Fruit fly (Drosophila melanogaster) whole organism, embryonic: ENCODE measurements around the gene CG13385.

Source experiments
- BtbVII ChIP-seq: fragments of 200-800 bp; sonication (Bioruptor generic); optimal IDR thresholded peaks from 3 replicates; lab custom pipeline; 2017; ENCODE audit warnings: missing biosample characterization, mild to moderate bottlenecking, missing genetic modification characterization
- CG10147 ChIP-seq: fragments of 200-800 bp; sonication (Bioruptor generic); optimal IDR thresholded peaks from 2 replicates; lab custom pipeline; 2019; ENCODE audit warnings: missing biosample characterization, mild to moderate bottlenecking, missing genetic modification characterization, moderate library complexity
- CG10543 ChIP-seq: fragments of 200-800 bp; sonication (Bioruptor generic); optimal IDR thresholded peaks from 3 replicates; lab custom pipeline; 2017; ENCODE audit warnings: missing biosample characterization, mild to moderate bottlenecking, missing genetic modification characterization, moderate library complexity
- CG11093 ChIP-seq: fragments of 200-800 bp; sonication (Bioruptor generic); IDR thresholded peaks from 3 replicates; pipeline ENCODE4 v1.3.6; 2022; ENCODE audit warnings: missing biosample characterization, missing genetic modification characterization
- CG13775 ChIP-seq: fragments of 200-800 bp; sonication (Bioruptor generic); optimal IDR thresholded peaks from 3 replicates; lab custom pipeline; 2017; ENCODE audit warnings: missing biosample characterization, mild to moderate bottlenecking, missing genetic modification characterization
- CG15479 ChIP-seq: fragments of 200-800 bp; sonication (Bioruptor generic); optimal IDR thresholded peaks from 3 replicates; lab custom pipeline; 2019; ENCODE audit warnings: missing biosample characterization, mild to moderate bottlenecking, missing genetic modification characterization, moderate library complexity
- CG18011 ChIP-seq: fragments of 200-800 bp; sonication (Bioruptor generic); optimal IDR thresholded peaks from 2 replicates; lab custom pipeline; 2017; ENCODE audit warnings: missing biosample characterization, missing genetic modification characterization, mild to moderate bottlenecking, moderate library complexity, missing genotype
- CG18599 ChIP-seq: fragments of 200-800 bp; sonication (Bioruptor generic); optimal IDR thresholded peaks from 3 replicates; lab custom pipeline; 2017; ENCODE audit warnings: missing biosample characterization, missing genetic modification characterization, mild to moderate bottlenecking, moderate library complexity, missing genetic modification reagents
- CG2120 ChIP-seq: fragments of 200-800 bp; sonication (Bioruptor generic); optimal IDR thresholded peaks from 3 replicates; lab custom pipeline; 2016; ENCODE audit warnings: missing biosample characterization, missing genetic modification characterization
- CG2202 ChIP-seq: fragments of 200-800 bp; sonication (Bioruptor generic); optimal IDR thresholded peaks from 2 replicates; lab custom pipeline; 2018; ENCODE audit warnings: missing biosample characterization, mild to moderate bottlenecking, missing genetic modification characterization
- CG30431 ChIP-seq: fragments of 200-800 bp; sonication (Bioruptor generic); optimal IDR thresholded peaks from 2 replicates; lab custom pipeline; 2017; ENCODE audit warnings: missing biosample characterization, missing genetic modification characterization
- CG32772 ChIP-seq: fragments of 200-800 bp; sonication (Bioruptor generic); IDR thresholded peaks from 2 replicates; pipeline ENCODE4 v1.3.6; 2022; ENCODE audit warnings: missing biosample characterization, missing genetic modification characterization
- CG34422 ChIP-seq: fragments of 200-800 bp; sonication (Bioruptor generic); IDR thresholded peaks from 3 replicates; pipeline ENCODE4 v1.3.6; 2022; ENCODE audit warnings: missing biosample characterization, missing genetic modification characterization
- CG4424 ChIP-seq: fragments of 200-800 bp; sonication (Bioruptor generic); optimal IDR thresholded peaks from 3 replicates; lab custom pipeline; 2016; ENCODE audit warnings: missing biosample characterization, missing genetic modification characterization
- CG6765 ChIP-seq: fragments of 200-800 bp; sonication (Bioruptor generic); optimal IDR thresholded peaks from 3 replicates; lab custom pipeline; 2017; ENCODE audit warnings: missing biosample characterization, mild to moderate bottlenecking, missing genetic modification characterization
- CG9437 ChIP-seq: fragments of 200-800 bp; sonication (Bioruptor generic); optimal IDR thresholded peaks from 2 replicates; lab custom pipeline; 2018; ENCODE audit warnings: missing biosample characterization, mild to moderate bottlenecking, missing genetic modification characterization
- CG9932 ChIP-seq: fragments of 200-800 bp; sonication (Bioruptor generic); IDR thresholded peaks from 2 replicates; pipeline ENCODE4 v1.3.6; 2022; ENCODE audit warnings: missing biosample characterization, missing genetic modification characterization
- Camta ChIP-seq: fragments of 200-800 bp; sonication (Bioruptor generic); optimal IDR thresholded peaks from 2 replicates; lab custom pipeline; 2016; ENCODE audit warnings: missing biosample characterization, missing genetic modification characterization
- D ChIP-seq, 2 experiments: fragments of 200-800 bp in 1 of 2; fragments of >200 bp in 1 of 2; sonication (Bioruptor generic) in 1 of 2; optimal IDR thresholded peaks; 2 replicates in 1 of 2; 3 replicates in 1 of 2; lab custom pipeline; 2017; ENCODE audit warnings: mild to moderate bottlenecking in 1 of 2, missing biosample characterization in 1 of 2, missing genetic modification characterization in 1 of 2, missing genetic modification reagents in 1 of 2
- Dfd ChIP-seq, 2 experiments: fragments of >200 bp; optimal IDR thresholded peaks; 2 replicates each; lab custom pipeline; 2017; ENCODE audit warnings: missing biosample characterization in 2 of 2, missing genetic modification characterization in 2 of 2
- Dip3 ChIP-seq: fragments of 200-800 bp; sonication (Bioruptor generic); optimal IDR thresholded peaks from 3 replicates; lab custom pipeline; 2016; ENCODE audit warnings: missing biosample characterization, missing genetic modification characterization
- Dref ChIP-seq: fragments of 200-800 bp; sonication (Bioruptor generic); IDR thresholded peaks from 2 replicates; pipeline ENCODE4 v1.3.6; 2022; ENCODE audit warnings: missing biosample characterization, missing genetic modification characterization
- Ravus ChIP-seq: fragments of 200-800 bp; sonication (Bioruptor generic); IDR thresholded peaks from 2 replicates; pipeline ENCODE4 v1.3.6; 2022; ENCODE audit warnings: missing biosample characterization, missing genetic modification characterization
- Trl ChIP-seq, 3 experiments: fragments of >200 bp in 2 of 3; fragments of 200-800 bp in 1 of 3; sonication (Bioruptor generic) in 1 of 3; optimal IDR thresholded peaks; 2 replicates in 1 of 3; 3 replicates in 2 of 3; lab custom pipeline; 2016 to 2017; ENCODE audit warnings: missing biosample characterization in 1 of 3, missing genetic modification characterization in 1 of 3
- ase ChIP-seq: fragments of 200-800 bp; sonication (Bioruptor generic); IDR thresholded peaks from 3 replicates; pipeline ENCODE4 v1.3.6; 2022; ENCODE audit warnings: missing biosample characterization, missing genetic modification characterization
- az2 ChIP-seq: fragments of 200-800 bp; sonication (Bioruptor generic); optimal IDR thresholded peaks from 3 replicates; lab custom pipeline; 2016; ENCODE audit warnings: missing biosample characterization, missing genetic modification characterization
- br ChIP-seq: fragments of >200 bp; optimal IDR thresholded peaks from 2 replicates; lab custom pipeline; 2017
- croc ChIP-seq: fragments of 200-800 bp; sonication (Bioruptor generic); conservative IDR thresholded peaks from 3 replicates; pipeline ENCODE4 v1.3.6; 2022; ENCODE audit warnings: missing biosample characterization, missing genetic modification characterization
- eyg ChIP-seq: fragments of 200-800 bp; sonication (Bioruptor generic); optimal IDR thresholded peaks from 3 replicates; lab custom pipeline; 2016; ENCODE audit warnings: missing biosample characterization, missing genetic modification characterization
- fd3F ChIP-seq: fragments of 200-800 bp; sonication (Bioruptor generic); optimal IDR thresholded peaks from 2 replicates; lab custom pipeline; 2018; ENCODE audit warnings: missing biosample characterization, mild to moderate bottlenecking, missing genetic modification characterization, moderate library complexity
- fru ChIP-seq: fragments of >200 bp; optimal IDR thresholded peaks from 2 replicates; lab custom pipeline; 2017
- ftz-f1 ChIP-seq: fragments of 200-800 bp; sonication (Bioruptor generic); optimal IDR thresholded peaks from 2 replicates; lab custom pipeline; 2016; ENCODE audit warnings: missing biosample characterization, missing genetic modification characterization
- gcm2 ChIP-seq: fragments of 200-800 bp; sonication (Bioruptor generic); optimal IDR thresholded peaks from 2 replicates; lab custom pipeline; 2016; ENCODE audit warnings: missing biosample characterization, missing genetic modification characterization
- gem ChIP-seq: fragments of 200-800 bp; sonication (Bioruptor generic); optimal IDR thresholded peaks from 2 replicates; lab custom pipeline; 2019; ENCODE audit warnings: missing biosample characterization, mild to moderate bottlenecking, missing genetic modification characterization, moderate library complexity
- gfzf ChIP-seq: fragments of 200-800 bp; sonication (Bioruptor generic); optimal IDR thresholded peaks from 2 replicates; lab custom pipeline; 2016; ENCODE audit warnings: missing biosample characterization, mild to moderate bottlenecking, missing genetic modification characterization, moderate library complexity
- hkb ChIP-seq, 2 experiments: fragments of 200-800 bp in 1 of 2; fragments of >200 bp in 1 of 2; sonication (Bioruptor generic) in 1 of 2; IDR thresholded peaks in 1 of 2; optimal IDR thresholded peaks in 1 of 2; 2 replicates each; pipeline versions ENCODE4 v1.3.6 to Lab custom; 2017 to 2022; ENCODE audit warnings: missing biosample characterization in 1 of 2, missing genetic modification characterization in 1 of 2
- kay ChIP-seq: fragments of 200-800 bp; sonication (Bioruptor generic); optimal IDR thresholded peaks from 2 replicates; lab custom pipeline; 2016; ENCODE audit warnings: missing biosample characterization, missing genetic modification characterization
- knrl ChIP-seq: fragments of 200-800 bp; sonication (Bioruptor generic); IDR thresholded peaks from 3 replicates; pipeline ENCODE4 v1.3.6; 2022; ENCODE audit warnings: missing biosample characterization, missing genetic modification characterization; ENCODE audit not compliant: partially characterized antibody
- mld ChIP-seq: fragments of 200-800 bp; sonication (Bioruptor generic); IDR thresholded peaks from 3 replicates; pipeline ENCODE4 v1.3.6; 2022; ENCODE audit warnings: missing biosample characterization, missing genetic modification characterization; ENCODE audit not compliant: partially characterized antibody
- odd ChIP-seq: fragments of 200-800 bp; sonication (Bioruptor generic); optimal IDR thresholded peaks from 2 replicates; lab custom pipeline; 2017; ENCODE audit warnings: missing biosample characterization, mild to moderate bottlenecking, missing genetic modification characterization
- pfk ChIP-seq: fragments of 200-800 bp; sonication (Bioruptor generic); optimal IDR thresholded peaks from 2 replicates; lab custom pipeline; 2018; ENCODE audit warnings: missing biosample characterization, mild to moderate bottlenecking, missing genetic modification characterization, moderate library complexity
- pnt ChIP-seq: fragments of 200-800 bp; sonication (Bioruptor generic); optimal IDR thresholded peaks from 3 replicates; lab custom pipeline; 2016; ENCODE audit warnings: missing biosample characterization, missing genetic modification characterization
- pum ChIP-seq: fragments of 200-800 bp; sonication (Bioruptor generic); optimal IDR thresholded peaks from 2 replicates; lab custom pipeline; 2016; ENCODE audit warnings: missing biosample characterization, missing genetic modification characterization
- ro ChIP-seq: fragments of 200-800 bp; sonication (Bioruptor generic); IDR thresholded peaks from 2 replicates; pipeline ENCODE4 v1.3.6; 2022; ENCODE audit warnings: missing biosample characterization, missing genetic modification characterization
- salm ChIP-seq: fragments of 200-800 bp; sonication (Bioruptor generic); optimal IDR thresholded peaks from 2 replicates; lab custom pipeline; 2018; ENCODE audit warnings: missing biosample characterization, mild to moderate bottlenecking, missing genetic modification characterization
- sens ChIP-seq: fragments of 200-800 bp; sonication (Bioruptor generic); peaks from one replicate; lab custom pipeline; 2016; ENCODE audit warnings: missing biosample characterization, missing genetic modification characterization
- sqz ChIP-seq: fragments of 200-800 bp; sonication (Bioruptor generic); optimal IDR thresholded peaks from 3 replicates; lab custom pipeline; 2018; ENCODE audit warnings: missing biosample characterization, mild to moderate bottlenecking, missing genetic modification characterization
- trem ChIP-seq: fragments of 200-800 bp; optimal IDR thresholded peaks from 3 replicates; lab custom pipeline; 2019; ENCODE audit warnings: missing biosample characterization, mild to moderate bottlenecking, missing genetic modification characterization, moderate library complexity
- yki ChIP-seq: fragments of >200 bp; optimal IDR thresholded peaks from 3 replicates; lab custom pipeline; 2018

Gene CG13385

dm6 chr2L:8416350-8417046 is 20.0 kb downstream of the CG13385 start (continued):
- TF ChIP-seq gcm2 (no peak), CG2120 (peak; percentile 34), CG30431 (GFP tag; lab: Kevin White, UChicago) (no peak), trem (tag; lab: Kevin White, UChicago) (peak; percentile 20), gem (tag; lab: Kevin White, UChicago) (peak; percentile 1), CG9437 (GFP tag; lab: Kevin White, UChicago) (no peak), pum (GFP tag; lab: Kevin White, UChicago) (peak; percentile 8), pfk (no peak), croc (GFP tag; lab: Robert Waterston, UW) (no peak), CG32772 (no peak), CG10543 (GFP tag; lab: Kevin White, UChicago) (peak; percentile 26), salm (tag; lab: Kevin White, UChicago) (no peak), sens (GFP tag; lab: Kevin White, UChicago) (peak; percentile 72), pnt (no peak), odd (GFP tag; lab: Kevin White, UChicago) (no peak), ro (GFP tag; lab: Robert Waterston, UW) (no peak), br (no peak), CG15479 (peak; percentile 100), CG4424 (GFP tag; lab: Kevin White, UChicago) (no peak), sqz (no peak), kay (GFP tag; lab: Kevin White, UChicago) (no peak), D (optimal IDR thresholded peaks at IDR 0.05; lab: Kevin White, UChicago) (peak; percentile 99), D (GFP tag; optimal IDR thresholded peaks at IDR 0.05; lab: Kevin White, UChicago) (peak; percentile 23), Ravus (GFP tag; lab: Robert Waterston, UW) (no peak), Dfd (GFP tag; optimal IDR thresholded peaks at IDR 0.05; lab: Kevin White, UChicago) (no peak), fru (lab: Kevin White, UChicago) (peak; percentile 57), CG9932 (GFP tag; lab: Robert Waterston, UW) (peak; percentile 31; the same call in 1 of the 2 replicates), Dref (no peak), yki (lab: Kevin White, UChicago) (peak; percentile 1), ase (GFP tag; lab: Robert Waterston, UW) (no peak), CG34422 (peak; percentile 43; the same call in 1 of the 3 replicates), mld (no peak), Trl (optimal IDR thresholded peaks at IDR 0.05; lab: Kevin White, UChicago) (peak; percentile 73 to 90), Trl (GFP tag; optimal IDR thresholded peaks at IDR 0.05; lab: Kevin White, UChicago) (peak; percentile 50), hkb (optimal IDR thresholded peaks at IDR 0.05; lab: Kevin White, UChicago) (no peak), hkb (GFP tag; IDR thresholded peaks at IDR 0.05; lab: Robert Waterston, UW) (no peak), knrl (no peak), Dip3 (no peak), CG18599 (GFP tag; lab: Kevin White, UChicago) (peak; percentile 26), gfzf (GFP tag; lab: Kevin White, UChicago) (no peak), eyg (GFP tag; lab: Kevin White, UChicago) (no peak), ftz-f1 (GFP tag; lab: Kevin White, UChicago) (no peak), Camta (GFP tag; lab: Kevin White, UChicago) (no peak), az2 (GFP tag; lab: Kevin White, UChicago) (no peak), fd3F (GFP tag; lab: Kevin White, UChicago) (no peak), CG13775 (no peak), CG10147 (GFP tag; lab: Kevin White, UChicago) (no peak), CG18011 (GFP tag; lab: Kevin White, UChicago) (no peak), CG2202 (tag; lab: Kevin White, UChicago) (no peak), CG11093 (no peak), BtbVII (no peak), CG6765 (no peak)
